Fruit fly (Drosophila melanogaster): Measurements from ENCODE around the gene rump.

DNA sequence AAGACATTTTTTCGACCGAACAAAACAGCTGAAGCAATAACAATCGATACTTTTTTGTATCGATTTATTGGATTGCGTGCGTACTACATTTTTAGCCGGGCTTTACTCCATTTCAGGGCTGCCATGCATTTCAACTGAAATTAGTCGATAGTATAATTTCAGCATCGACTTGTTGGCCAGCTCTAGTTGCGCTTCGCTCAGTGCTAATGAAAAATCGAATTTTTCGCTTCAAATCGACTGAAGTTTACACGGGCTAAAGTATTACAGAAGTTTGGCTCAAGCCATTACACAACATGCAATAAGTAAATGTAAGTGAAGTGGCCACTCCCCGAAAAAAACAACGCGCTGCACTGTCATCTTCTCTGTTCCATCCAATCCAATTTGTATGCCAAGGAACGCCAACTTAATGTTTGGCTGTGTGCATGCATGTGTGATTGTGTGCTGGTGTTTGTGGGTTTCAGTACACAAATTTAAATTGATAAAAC lies 5.8 kb upstream of the rump start, which contains the start of the genes mRpL47, CG8176 and Kdm3:
- no peak for TF ChIP-seq Pif1A (GFP tag; optimal IDR thresholded peaks at IDR 0.05)
- TF ChIP-seq Pif1B (GFP tag; optimal IDR thresholded peaks at IDR 0.05) = no peak
- no peak for TF ChIP-seq Snoo (tag; optimal IDR thresholded peaks at IDR 0.05)
- no peak for TF ChIP-seq Ets98B (GFP tag; IDR thresholded peaks at IDR 0.05)

Measured in whole organism, pupa.